Fruit fly (Drosophila melanogaster) whole organism, prepupa: Measurements from ENCODE around the gene CG13067.
A peak's percentile ranks its signal among the peaks of the same experiment; 100 is the strongest.

Source experiments
- Blimp-1 ChIP-seq: fragments of 200-800 bp; sonication (Bioruptor generic); optimal IDR thresholded peaks from 3 replicates; lab custom pipeline; 2017; ENCODE audit warnings: missing biosample characterization, missing genetic modification characterization, mild to moderate bottlenecking, moderate library complexity, missing genetic modification reagents
- CG10669 ChIP-seq: fragments of 200-800 bp; sonication (Bioruptor generic); optimal IDR thresholded peaks from 3 replicates; lab custom pipeline; 2018; ENCODE audit warnings: missing biosample characterization, mild to moderate bottlenecking, missing genetic modification characterization, moderate library complexity
- CG11762 ChIP-seq: fragments of 200-800 bp; sonication (Bioruptor generic); optimal IDR thresholded peaks from 3 replicates; lab custom pipeline; 2016; ENCODE audit warnings: missing biosample characterization, missing genetic modification characterization; ENCODE audit not compliant: insufficient read depth
- CG15336 ChIP-seq: fragments of 200-800 bp; sonication (Bioruptor generic); IDR thresholded peaks from 2 replicates; pipeline ENCODE4 v1.3.6; 2022; ENCODE audit warnings: missing biosample characterization, missing genetic modification characterization
- CG32006 ChIP-seq: fragments of 200-800 bp; sonication (Bioruptor generic); optimal IDR thresholded peaks from 3 replicates; lab custom pipeline; 2017; ENCODE audit warnings: missing biosample characterization, mild to moderate bottlenecking, missing genetic modification characterization
- CG3919 ChIP-seq: fragments of 200-800 bp; sonication (Bioruptor generic); optimal IDR thresholded peaks from 3 replicates; lab custom pipeline; 2016; ENCODE audit warnings: missing biosample characterization, missing genetic modification characterization
- CG4318 ChIP-seq: fragments of 200-800 bp; sonication (Bioruptor generic); optimal IDR thresholded peaks from 3 replicates; lab custom pipeline; 2017; ENCODE audit warnings: missing biosample characterization, mild to moderate bottlenecking, missing genetic modification characterization
- CG6163 ChIP-seq: fragments of 200-800 bp; sonication (Bioruptor generic); IDR thresholded peaks from 3 replicates; pipeline ENCODE4 v1.3.6; 2022; ENCODE audit warnings: missing biosample characterization, missing genetic modification characterization
- CG6276 ChIP-seq: fragments of 200-800 bp; sonication (Bioruptor generic); optimal IDR thresholded peaks from 2 replicates; lab custom pipeline; 2017; ENCODE audit warnings: missing biosample characterization, mild to moderate bottlenecking, missing genetic modification characterization
- CG6792 ChIP-seq: fragments of 200-800 bp; sonication (Bioruptor generic); optimal IDR thresholded peaks from 3 replicates; lab custom pipeline; 2016; ENCODE audit warnings: missing biosample characterization, missing genetic modification characterization
- CG8119 ChIP-seq: fragments of 200-800 bp; sonication (Bioruptor generic); IDR thresholded peaks from 3 replicates; pipeline ENCODE4 v1.3.6; 2022; ENCODE audit warnings: missing biosample characterization, missing genetic modification characterization
- CG8632 ChIP-seq: fragments of 200-800 bp; sonication (Bioruptor generic); optimal IDR thresholded peaks from 3 replicates; lab custom pipeline; 2016; ENCODE audit warnings: missing biosample characterization, missing genetic modification characterization
- Eip75B ChIP-seq: fragments of 200-800 bp; sonication (Bioruptor generic); optimal IDR thresholded peaks from 3 replicates; lab custom pipeline; 2016; ENCODE audit warnings: missing biosample characterization, missing genetic modification characterization
- Eip93F ChIP-seq: fragments of 200-800 bp; sonication (Bioruptor generic); optimal IDR thresholded peaks from 2 replicates; lab custom pipeline; 2016; ENCODE audit warnings: missing biosample characterization, mild to moderate bottlenecking, missing genetic modification characterization
- Ets21C ChIP-seq: fragments of 200-800 bp; sonication (Bioruptor generic); optimal IDR thresholded peaks from 3 replicates; lab custom pipeline; 2016; ENCODE audit warnings: missing biosample characterization, missing genetic modification characterization
- Ets96B ChIP-seq: fragments of 200-800 bp; optimal IDR thresholded peaks from 2 replicates; lab custom pipeline; 2019; ENCODE audit warnings: missing biosample characterization, mild to moderate bottlenecking, missing genetic modification characterization, moderate library complexity
- Hr39 ChIP-seq: fragments of 200-800 bp; sonication (Bioruptor generic); optimal IDR thresholded peaks from 2 replicates; lab custom pipeline; 2016; ENCODE audit warnings: missing biosample characterization, missing genetic modification characterization
- OdsH ChIP-seq: fragments of 200-800 bp; sonication (Bioruptor generic); optimal IDR thresholded peaks from 3 replicates; lab custom pipeline; 2016; ENCODE audit warnings: missing biosample characterization, missing genetic modification characterization
- Sox102F ChIP-seq: fragments of 200-800 bp; sonication (Bioruptor generic); optimal IDR thresholded peaks from 2 replicates; lab custom pipeline; 2016; ENCODE audit warnings: missing biosample characterization, mild to moderate bottlenecking, missing genetic modification characterization
- Sox14 ChIP-seq: fragments of 200-800 bp; sonication (Bioruptor generic); optimal IDR thresholded peaks from 3 replicates; lab custom pipeline; 2016; ENCODE audit warnings: missing biosample characterization, missing genetic modification characterization
- achi ChIP-seq: fragments of 200-800 bp; sonication (Bioruptor generic); optimal IDR thresholded peaks from 3 replicates; lab custom pipeline; 2016; ENCODE audit warnings: missing biosample characterization, missing genetic modification characterization
- dac ChIP-seq: fragments of 200-800 bp; sonication (Bioruptor generic); optimal IDR thresholded peaks from 2 replicates; lab custom pipeline; 2017; ENCODE audit warnings: missing biosample characterization, mild to moderate bottlenecking, missing genetic modification characterization
- dsx ChIP-seq: fragments of 200-800 bp; optimal IDR thresholded peaks from 3 replicates; lab custom pipeline; 2019; ENCODE audit warnings: missing biosample characterization, mild to moderate bottlenecking, missing genetic modification characterization, moderate library complexity; ENCODE audit not compliant: poor library complexity, severe bottlenecking
- eg ChIP-seq: fragments of 200-800 bp; sonication (Bioruptor generic); IDR thresholded peaks from 3 replicates; pipeline ENCODE4 v1.3.6; 2022; ENCODE audit warnings: missing biosample characterization, missing genetic modification characterization
- esn ChIP-seq: fragments of 200-800 bp; sonication (Bioruptor generic); optimal IDR thresholded peaks from 2 replicates; lab custom pipeline; 2016; ENCODE audit warnings: missing biosample characterization, mild to moderate bottlenecking, missing genetic modification characterization, moderate library complexity
- fd85E ChIP-seq: fragments of 200-800 bp; sonication (Bioruptor generic); optimal IDR thresholded peaks from 3 replicates; lab custom pipeline; 2016; ENCODE audit warnings: missing biosample characterization, missing genetic modification characterization
- fkh ChIP-seq: fragments of 200-800 bp; sonication (Bioruptor generic); optimal IDR thresholded peaks from 3 replicates; lab custom pipeline; 2017; ENCODE audit warnings: missing biosample characterization, mild to moderate bottlenecking, missing genetic modification characterization, moderate library complexity
- lz ChIP-seq: fragments of 200-800 bp; sonication (Bioruptor generic); optimal IDR thresholded peaks from 3 replicates; lab custom pipeline; 2016; ENCODE audit warnings: missing biosample characterization, missing genetic modification characterization
- net ChIP-seq: fragments of 200-800 bp; sonication (Bioruptor generic); optimal IDR thresholded peaks from 3 replicates; lab custom pipeline; 2016; ENCODE audit warnings: missing biosample characterization, missing genetic modification characterization
- pdm3 ChIP-seq: fragments of 200-800 bp; sonication (Bioruptor generic); optimal IDR thresholded peaks from 3 replicates; lab custom pipeline; 2016; ENCODE audit warnings: missing biosample characterization, missing genetic modification characterization
- spab ChIP-seq: fragments of 200-800 bp; sonication (Bioruptor generic); optimal IDR thresholded peaks from 2 replicates; lab custom pipeline; 2017; ENCODE audit warnings: missing biosample characterization, mild to moderate bottlenecking, missing genetic modification characterization, missing genetic modification reagents
- ss ChIP-seq, 2 experiments: fragments of 200-800 bp; sonication (Bioruptor generic); optimal IDR thresholded peaks; 2 replicates in 1 of 2; 3 replicates in 1 of 2; lab custom pipeline; 2017 to 2018; ENCODE audit warnings: mild to moderate bottlenecking in 2 of 2, missing biosample characterization in 2 of 2, missing genetic modification characterization in 2 of 2, moderate library complexity in 1 of 2
- svp ChIP-seq: fragments of 200-800 bp; sonication (Bioruptor generic); peaks from one replicate; lab custom pipeline; 2016; ENCODE audit warnings: missing biosample characterization, missing genetic modification characterization

Gene CG13067

DNA sequence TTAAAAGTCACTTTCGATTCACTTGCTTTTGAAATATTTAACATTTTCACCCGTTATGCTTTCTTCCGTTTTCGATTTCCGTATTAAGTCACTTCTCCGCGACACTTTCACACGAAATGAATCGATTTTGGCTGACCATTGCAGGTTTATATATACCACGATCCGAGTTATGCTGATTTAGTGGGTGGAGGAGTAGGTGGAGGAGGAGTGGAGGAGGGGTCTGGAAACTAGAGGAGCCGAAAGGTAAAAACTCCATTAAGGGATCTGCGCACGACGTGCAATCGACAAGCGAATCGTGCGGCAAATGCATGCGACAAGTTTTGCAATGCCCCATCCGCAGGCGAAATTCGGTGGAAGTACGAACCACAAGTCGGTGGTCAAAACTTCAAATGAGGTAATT is 19.8 kb downstream of the CG13067 start, which contains the start of gene CG13045:
CG13045 (minus strand) TSS at position 101 of the 400 bp plus-strand sequence.
- no peak for TF ChIP-seq CG11762
- no peak for TF ChIP-seq CG4318 (GFP tag; lab: Kevin White, UChicago)
- no peak for TF ChIP-seq CG32006 (GFP tag; lab: Kevin White, UChicago)
- TF ChIP-seq spab (GFP tag; lab: Kevin White, UChicago): no peak
- no peak for TF ChIP-seq CG10669

DNA sequence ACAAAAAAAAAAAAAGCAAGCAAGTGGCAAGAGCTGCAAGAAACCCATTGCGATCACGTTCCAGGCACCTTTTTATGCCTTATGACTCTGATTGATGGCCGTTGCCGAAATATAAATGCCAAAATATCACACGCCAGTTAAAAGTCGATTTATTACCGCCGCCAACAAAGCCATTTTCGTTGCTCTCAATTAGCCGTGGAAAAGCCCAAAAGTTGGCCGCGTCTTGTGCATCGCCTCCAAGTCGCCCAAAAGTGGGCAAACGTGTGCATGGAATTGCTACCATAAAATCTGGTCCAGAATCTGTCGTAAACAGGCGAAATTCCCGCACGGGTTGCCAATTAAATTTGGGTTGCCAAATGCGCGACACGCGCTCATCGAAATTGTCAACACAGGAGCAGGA is 20.6 kb downstream of the CG13067 start:
- no peak for TF ChIP-seq spab (GFP tag; lab: Kevin White, UChicago)
- peak; percentile 22 for TF ChIP-seq CG3919
- no peak for TF ChIP-seq CG15336 (GFP tag; lab: Robert Waterston, UW)
- TF ChIP-seq CG6163 (GFP tag; lab: Robert Waterston, UW): 0 out of 3 replicates have a peak, but pooled peaks have one; percentile 30
- no peak for TF ChIP-seq Sox102F (GFP tag; lab: Kevin White, UChicago)
- no peak for TF ChIP-seq CG8632
- no peak for TF ChIP-seq pdm3 (GFP tag; lab: Kevin White, UChicago)

DNA sequence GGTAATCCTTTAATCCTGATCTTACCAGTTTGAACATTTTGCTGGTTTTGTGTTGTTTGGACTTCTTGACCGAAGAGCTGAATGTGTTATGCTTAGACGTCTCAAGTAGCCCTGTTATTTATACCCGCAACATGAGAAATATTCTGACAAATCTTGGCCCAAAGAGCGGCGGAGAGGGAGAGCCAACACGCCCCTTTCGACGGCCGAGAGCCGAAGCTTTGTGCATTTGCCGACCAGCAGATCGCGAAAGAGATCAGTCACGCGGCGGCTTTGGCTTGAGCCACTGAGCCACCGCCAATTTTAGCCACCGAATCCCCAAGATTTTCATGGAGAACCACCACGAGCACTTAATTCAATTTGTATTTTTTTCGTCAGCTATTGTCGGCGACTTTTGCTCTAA is 24.4 kb downstream of the CG13067 start, which contains the start of gene CG4962:
CG4962 (minus strand) TSS at position 101 of the 400 bp plus-strand sequence.
- TF ChIP-seq fkh (GFP tag; lab: Kevin White, UChicago) (no peak), Sox14 (no peak), CG8119 (GFP tag; lab: Robert Waterston, UW) (no peak), Ets21C (GFP tag; lab: Kevin White, UChicago) (no peak), eg (GFP tag; lab: Robert Waterston, UW) (no peak), esn (GFP tag; lab: Kevin White, UChicago) (no peak), CG3919 (no peak), Hr39 (GFP tag; lab: Kevin White, UChicago) (no peak), net (no peak), lz (no peak)

DNA sequence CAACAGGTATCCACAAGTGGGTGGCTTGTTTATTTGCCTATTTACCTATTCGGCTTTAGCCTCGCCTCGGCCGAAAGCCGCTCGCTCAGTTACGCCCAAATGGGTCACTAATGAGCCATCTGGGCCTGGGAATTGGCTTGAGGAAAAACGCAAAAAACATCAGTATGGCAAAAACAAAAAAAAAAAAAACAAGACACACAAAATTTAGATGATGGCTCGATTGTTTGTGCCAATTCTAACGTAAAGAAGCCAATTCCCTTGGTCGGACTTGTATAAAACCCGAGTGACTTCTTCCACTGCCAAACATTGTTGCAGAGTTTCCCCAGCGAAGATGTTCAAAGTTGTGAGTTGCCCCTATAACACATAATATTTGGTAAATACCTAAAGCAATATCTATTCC is 30.1 kb downstream of the CG13067 start, which contains the start of gene CG4982:
CG4982 (plus strand) TSS at position 301 of the 400 bp plus-strand sequence.
- TF ChIP-seq achi (GFP tag; lab: Kevin White, UChicago) (no peak), CG4318 (GFP tag; lab: Kevin White, UChicago) (no peak), esn (GFP tag; lab: Kevin White, UChicago) (no peak), Eip93F (GFP tag; lab: Kevin White, UChicago) (no peak), ss (GFP tag; optimal IDR thresholded peaks at IDR 0.05; lab: Kevin White, UChicago) (no peak), dac (GFP tag; lab: Kevin White, UChicago) (no peak), CG10669 (no peak), fd85E (no peak), CG32006 (GFP tag; lab: Kevin White, UChicago) (no peak), Eip75B (GFP tag; lab: Kevin White, UChicago) (no peak), Hr39 (GFP tag; lab: Kevin White, UChicago) (no peak), CG6276 (GFP tag; lab: Kevin White, UChicago) (no peak), CG6792 (GFP tag; lab: Kevin White, UChicago) (no peak), dsx (GFP tag; lab: Kevin White, UChicago) (no peak), net (no peak), OdsH (GFP tag; lab: Kevin White, UChicago) (no peak), Ets96B (tag; lab: Kevin White, UChicago) (no peak)

DNA sequence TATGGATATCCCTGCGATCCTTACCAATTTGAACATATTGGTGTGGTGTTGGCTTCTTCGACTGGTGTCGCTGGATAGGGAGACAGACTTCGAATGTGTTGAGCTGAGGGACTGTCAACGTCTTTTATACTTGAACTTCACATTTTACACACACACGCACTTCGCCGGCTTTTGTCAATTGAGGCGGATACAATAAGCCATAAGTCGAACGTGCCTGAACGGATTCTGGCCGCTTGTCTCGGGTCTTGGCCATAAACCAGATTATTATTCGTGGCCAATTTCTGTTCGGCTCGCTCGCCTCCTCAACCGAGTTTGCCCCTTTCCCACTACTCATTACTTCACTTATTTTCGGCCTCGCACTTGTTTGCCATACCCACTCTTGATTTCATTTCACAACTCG is 32.0 kb downstream of the CG13067 start, which contains the start of gene CG13044:
CG13044 (minus strand) TSS at position 101 of the 400 bp plus-strand sequence.
- peak; percentile 41 for TF ChIP-seq Blimp-1 (GFP tag; lab: Kevin White, UChicago)
- no peak for TF ChIP-seq CG3919
- no peak for TF ChIP-seq svp (GFP tag; lab: Kevin White, UChicago)
